Fruit fly (Drosophila melanogaster) Kc167 (cell line): Measurements from ENCODE around the gene CG1428.

ENCODE experiments used
- Myc ChIP-seq: fragments of >200 bp; optimal IDR thresholded peaks from 2 replicates; lab custom pipeline; 2017; ENCODE audit warnings: missing external identifiers
- Sin3A ChIP-seq: fragments of >200 bp; optimal IDR thresholded peaks from 2 replicates; lab custom pipeline; 2018; ENCODE audit warnings: missing external identifiers
- h ChIP-seq: fragments of >200 bp; optimal IDR thresholded peaks from 3 replicates; lab custom pipeline; 2018; ENCODE audit warnings: missing external identifiers
- insv ChIP-seq: fragments of >200 bp; optimal IDR thresholded peaks from 3 replicates; lab custom pipeline; 2018; ENCODE audit warnings: missing external identifiers
- psq ChIP-seq: fragments of >200 bp; optimal IDR thresholded peaks from 2 replicates; lab custom pipeline; 2017; ENCODE audit warnings: missing external identifiers
- ttk ChIP-seq: sonication (Bioruptor generic); optimal IDR thresholded peaks from 2 replicates; lab custom pipeline; 2017; ENCODE audit warnings: missing external identifiers

The CG1428 gene

DNA sequence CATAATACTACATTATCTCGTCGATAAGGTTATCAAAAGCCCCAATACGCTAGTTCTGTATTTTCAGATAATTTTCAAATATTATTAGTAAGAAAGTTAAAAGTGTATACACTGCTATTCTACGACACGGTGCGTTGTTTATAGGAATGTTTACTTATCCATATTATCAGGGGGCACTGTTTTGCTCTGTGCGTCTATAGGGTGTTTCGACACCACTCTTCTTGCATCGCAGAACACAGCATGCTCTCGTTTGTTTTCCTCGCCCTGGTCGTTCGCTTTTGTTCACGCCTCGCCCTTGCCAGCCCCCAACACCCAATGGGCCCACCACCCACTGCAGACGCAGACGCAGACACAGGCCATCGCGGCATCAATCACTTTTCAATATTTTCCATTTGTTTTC lies 19.8 kb upstream of the CG1428 start:
- TF ChIP-seq Myc (no peak), ttk (lab: Kevin White, UChicago) (no peak), insv (no peak), psq (lab: Kevin White, UChicago) (no peak), h (lab: Kevin White, UChicago) (no peak), Sin3A (lab: Kevin White, UChicago) (no peak)

DNA sequence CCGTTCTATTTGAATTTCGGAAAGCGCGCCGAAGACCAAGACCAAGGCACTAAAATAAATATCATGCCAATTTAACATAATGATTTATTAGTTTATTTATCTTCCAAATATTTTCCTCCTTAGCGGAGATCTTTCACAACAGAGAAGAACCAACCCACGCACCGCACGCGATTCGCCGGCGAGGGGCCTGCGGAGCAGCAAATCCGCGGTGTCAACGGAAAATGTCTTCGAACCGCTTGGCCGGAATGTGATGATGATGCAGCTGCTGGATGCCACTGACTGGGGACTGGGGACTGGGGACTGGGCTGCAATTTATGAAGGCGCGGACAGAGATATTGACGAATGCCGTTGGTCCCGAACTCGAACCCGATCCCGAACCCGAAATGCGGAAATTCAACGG lies 18.5 kb upstream of the CG1428 start:
- no peak for TF ChIP-seq insv
- no peak for TF ChIP-seq Sin3A (lab: Kevin White, UChicago)
- no peak for TF ChIP-seq Myc
- TF ChIP-seq psq (lab: Kevin White, UChicago) = no peak
- TF ChIP-seq ttk (lab: Kevin White, UChicago) = no peak
- no peak for TF ChIP-seq h (lab: Kevin White, UChicago)

DNA sequence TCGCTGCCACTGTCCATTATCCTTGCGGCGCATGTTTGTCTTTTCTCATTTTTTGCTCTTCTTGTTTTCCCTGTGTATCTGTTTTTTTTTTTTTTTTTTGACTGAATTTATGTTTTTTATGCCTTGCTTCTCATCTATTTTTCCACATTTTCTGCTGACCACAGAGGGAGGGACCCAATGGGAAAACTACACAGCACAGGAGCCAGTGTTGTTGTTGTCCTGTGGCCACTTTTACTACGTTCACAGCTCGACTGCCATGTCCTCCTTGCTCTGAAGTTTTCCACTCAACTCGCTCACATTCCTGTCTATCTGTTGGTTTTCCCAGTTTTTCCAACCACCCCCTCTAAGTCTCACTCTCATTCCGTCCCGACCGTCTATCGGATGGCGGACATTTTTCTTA lies 15.9 kb upstream of the CG1428 start:
- no peak for TF ChIP-seq insv
- no peak for TF ChIP-seq Sin3A (lab: Kevin White, UChicago)
- TF ChIP-seq h (lab: Kevin White, UChicago) = no peak
- no peak for TF ChIP-seq Myc
- no peak for TF ChIP-seq ttk (lab: Kevin White, UChicago)
- TF ChIP-seq psq (lab: Kevin White, UChicago) = no peak

DNA sequence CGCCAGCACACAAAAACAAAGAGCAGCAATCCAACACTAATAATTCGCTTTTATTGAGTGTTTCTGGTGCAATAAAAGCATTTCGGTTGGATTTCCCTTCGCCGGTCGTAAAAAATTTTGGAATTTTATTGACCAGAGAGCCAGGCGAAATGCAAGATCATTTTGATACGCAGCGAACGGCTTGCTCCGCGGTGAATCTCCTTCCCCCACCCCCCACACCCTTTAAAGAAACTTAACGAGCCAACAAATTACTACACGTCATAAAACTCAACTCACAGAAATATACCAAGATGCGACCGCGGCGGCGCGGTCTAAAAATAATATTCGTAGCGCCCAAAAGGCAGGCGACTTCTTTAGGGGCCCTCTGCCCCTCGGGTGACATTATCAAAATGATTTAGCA lies 10.0 kb upstream of the CG1428 start:
- no peak for TF ChIP-seq Myc
- TF ChIP-seq insv = no peak
- no peak for TF ChIP-seq Sin3A (lab: Kevin White, UChicago)
- no peak for TF ChIP-seq h (lab: Kevin White, UChicago)
- TF ChIP-seq psq (lab: Kevin White, UChicago) = no peak
- no peak for TF ChIP-seq ttk (lab: Kevin White, UChicago)

DNA sequence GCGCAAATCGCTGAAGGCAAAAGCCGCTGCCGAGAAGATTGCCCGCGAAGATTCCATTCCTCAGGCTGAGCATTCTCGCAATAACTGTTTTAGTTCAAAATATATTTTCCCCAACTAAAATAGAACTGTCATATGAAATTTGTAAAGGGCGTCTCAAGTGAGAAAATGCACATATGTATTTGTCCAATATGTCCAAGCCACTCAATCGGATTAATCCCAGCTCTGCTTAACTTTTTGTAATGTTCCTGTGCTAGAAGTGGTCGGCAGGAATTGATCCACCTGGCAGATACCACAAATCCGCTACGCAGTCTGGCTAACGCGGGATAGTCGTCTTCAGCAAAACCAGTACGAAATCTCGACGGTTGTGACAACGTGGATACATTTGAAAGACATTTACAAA lies 7.9 kb upstream of the CG1428 start, which contains the start of gene CG11629:
Gene CG11629 (minus strand): TSS at position 101 of the 400 bp plus-strand sequence.
- TF ChIP-seq ttk (lab: Kevin White, UChicago) (no peak), h (lab: Kevin White, UChicago) (no peak), Myc (no peak), Sin3A (lab: Kevin White, UChicago) (no peak), psq (lab: Kevin White, UChicago) (no peak)

DNA sequence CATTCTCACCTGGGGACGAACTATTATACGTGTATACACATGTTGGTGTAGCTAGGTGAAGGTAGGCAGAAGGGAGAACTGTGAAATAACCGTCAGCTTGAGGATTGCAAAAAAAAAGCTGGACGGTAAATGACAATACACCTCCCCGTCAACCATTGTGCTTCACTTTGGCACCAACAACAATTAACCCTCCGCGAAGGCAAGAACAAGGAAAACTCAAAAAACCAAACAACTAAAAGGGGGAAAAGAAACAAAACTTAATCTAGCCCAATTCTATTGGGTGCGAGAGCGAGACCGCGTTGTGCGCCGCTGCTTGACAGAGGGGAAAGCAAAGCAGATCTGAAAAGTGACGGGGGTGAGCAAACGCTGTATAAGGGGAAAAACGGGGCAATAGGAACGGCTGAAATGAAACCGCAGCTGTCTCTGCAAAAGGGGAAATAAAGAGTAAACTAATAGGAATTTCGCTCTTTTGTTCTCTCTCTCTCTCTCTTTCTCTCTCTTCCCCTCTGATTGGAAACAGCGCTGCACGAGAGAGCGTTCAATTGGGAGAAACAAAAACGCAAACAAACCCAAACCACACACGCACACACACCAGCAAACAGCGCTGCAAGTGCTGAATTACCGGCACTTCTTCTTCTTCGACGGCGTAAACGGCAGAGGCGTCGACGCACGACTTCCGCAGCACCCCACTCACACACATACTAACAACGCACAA lies 6.9 kb upstream of the CG1428 start:
- TF ChIP-seq ttk (lab: Kevin White, UChicago) (no peak), insv (no peak), Sin3A (lab: Kevin White, UChicago) (no peak), psq (lab: Kevin White, UChicago) (no peak), Myc (no peak), h (lab: Kevin White, UChicago) (no peak)

DNA sequence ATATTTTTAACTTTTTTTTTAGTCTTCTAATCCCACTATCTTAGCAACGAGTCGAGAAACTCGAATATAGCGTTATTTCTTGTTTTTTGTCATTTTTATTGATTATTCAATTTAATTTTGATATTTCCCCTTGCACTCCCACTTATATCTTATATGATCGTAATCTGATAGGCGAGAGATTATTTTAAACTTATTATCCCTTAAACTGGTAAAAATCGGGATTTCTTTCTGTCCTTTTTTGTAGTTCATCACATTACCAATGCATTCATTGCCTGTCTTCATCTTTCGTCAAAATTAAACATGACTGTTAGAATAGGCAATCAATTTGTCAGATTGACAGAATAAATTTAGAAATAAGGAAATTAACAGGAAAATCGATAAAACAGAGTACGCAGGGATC lies 3.4 kb upstream of the CG1428 start, which contains the start of gene CG1421:
Gene CG1421 (plus strand): TSS at position 301 of the 400 bp plus-strand sequence.
- TF ChIP-seq ttk (lab: Kevin White, UChicago) (no peak), insv (no peak), Sin3A (lab: Kevin White, UChicago) (no peak), psq (lab: Kevin White, UChicago) (no peak), h (lab: Kevin White, UChicago) (no peak), Myc (no peak)

DNA sequence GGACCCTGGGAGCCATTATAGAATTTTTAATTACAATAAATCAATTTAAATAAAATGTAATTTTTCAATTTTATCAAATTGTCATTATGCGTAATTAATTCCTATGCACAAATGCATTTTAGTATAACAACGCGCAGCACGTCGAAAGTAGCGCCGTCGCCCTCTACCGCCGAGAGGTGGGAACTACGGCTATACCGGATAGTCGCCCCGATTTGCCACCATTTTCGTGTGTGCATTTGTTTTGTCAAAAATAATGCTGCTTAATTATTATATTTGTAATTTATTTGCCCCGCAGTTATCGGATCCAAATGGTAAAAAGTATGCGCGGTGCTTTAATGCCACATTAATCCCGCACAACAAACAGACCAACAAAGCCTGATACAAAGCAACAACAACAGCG lies 1.9 kb upstream of the CG1428 start:
- TF ChIP-seq h (lab: Kevin White, UChicago) (no peak), insv (no peak), Sin3A (lab: Kevin White, UChicago) (no peak), ttk (lab: Kevin White, UChicago) (no peak), Myc (no peak), psq (lab: Kevin White, UChicago) (no peak)

DNA sequence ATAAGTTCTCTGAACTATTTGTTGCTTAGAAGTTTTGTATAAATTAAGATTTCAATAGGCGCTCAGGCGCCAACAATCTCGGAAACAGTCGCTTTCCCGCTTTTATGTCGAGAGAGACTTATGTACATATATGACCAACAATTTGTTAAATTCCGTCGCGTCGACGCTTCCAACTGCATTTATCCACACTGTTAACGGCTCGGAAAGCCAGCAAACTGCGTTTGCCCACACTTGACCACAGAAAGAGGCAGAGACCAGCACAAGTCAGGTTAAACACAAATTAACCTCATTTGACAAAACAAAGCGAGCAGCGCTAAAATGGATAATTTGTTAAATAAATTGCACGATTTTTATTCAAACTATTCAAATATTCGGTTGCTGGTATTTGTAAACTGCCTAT lies 950 bp upstream of the CG1428 start:
- TF ChIP-seq ttk (lab: Kevin White, UChicago) (no peak), Myc (no peak), psq (lab: Kevin White, UChicago) (no peak), Sin3A (lab: Kevin White, UChicago) (no peak), h (lab: Kevin White, UChicago) (no peak), insv (no peak)

DNA sequence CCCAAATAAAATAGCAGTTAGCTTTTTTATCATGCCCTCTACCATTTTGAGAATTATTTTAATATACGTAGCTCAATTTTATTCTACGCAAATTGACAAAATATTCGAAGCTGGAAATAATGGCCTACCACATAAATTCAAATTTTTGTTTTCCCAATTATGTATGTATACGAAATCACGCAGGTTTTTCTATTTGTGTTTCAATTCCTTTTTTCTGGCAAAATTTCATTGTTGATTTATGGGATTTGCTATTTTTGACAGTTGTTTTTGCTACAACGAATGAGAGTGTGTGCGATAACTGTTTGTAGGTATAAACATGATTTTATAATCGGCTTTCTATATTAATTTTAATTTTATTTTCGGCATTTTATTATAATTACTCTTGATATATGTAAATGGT lies 9.2 kb downstream of the CG1428 start, which contains the start of gene CG31600:
Gene CG31600 (minus strand): TSS at position 101 of the 400 bp plus-strand sequence.
- TF ChIP-seq Sin3A (lab: Kevin White, UChicago) (no peak), insv (no peak), h (lab: Kevin White, UChicago) (no peak), Myc (no peak)

DNA sequence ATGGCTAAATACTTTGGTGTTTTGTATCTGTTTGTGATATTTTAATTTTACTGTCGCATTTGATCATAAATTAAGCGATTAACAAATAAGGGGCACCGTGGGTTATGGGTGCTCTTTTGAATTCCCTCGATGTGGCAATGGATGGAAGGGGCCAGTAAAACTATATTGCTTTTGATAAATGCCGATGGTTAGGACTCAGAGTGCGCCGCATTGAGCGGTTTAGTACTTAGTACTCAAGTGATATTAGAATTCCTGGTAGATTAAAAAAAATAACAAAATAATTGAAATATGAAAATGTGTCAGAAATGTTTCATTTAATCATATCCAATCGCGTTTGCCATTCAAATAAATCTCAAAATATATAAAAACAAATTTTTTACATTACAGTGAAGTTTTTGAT lies 9.9 kb downstream of the CG1428 start, which contains the start of gene CG11634:
Gene CG11634 (plus strand): TSS at position 301 of the 400 bp plus-strand sequence.
- no peak for TF ChIP-seq Sin3A (lab: Kevin White, UChicago)
- TF ChIP-seq psq (lab: Kevin White, UChicago) = no peak
- no peak for TF ChIP-seq ttk (lab: Kevin White, UChicago)
- TF ChIP-seq h (lab: Kevin White, UChicago) = no peak
- no peak for TF ChIP-seq Myc
- no peak for TF ChIP-seq insv

DNA sequence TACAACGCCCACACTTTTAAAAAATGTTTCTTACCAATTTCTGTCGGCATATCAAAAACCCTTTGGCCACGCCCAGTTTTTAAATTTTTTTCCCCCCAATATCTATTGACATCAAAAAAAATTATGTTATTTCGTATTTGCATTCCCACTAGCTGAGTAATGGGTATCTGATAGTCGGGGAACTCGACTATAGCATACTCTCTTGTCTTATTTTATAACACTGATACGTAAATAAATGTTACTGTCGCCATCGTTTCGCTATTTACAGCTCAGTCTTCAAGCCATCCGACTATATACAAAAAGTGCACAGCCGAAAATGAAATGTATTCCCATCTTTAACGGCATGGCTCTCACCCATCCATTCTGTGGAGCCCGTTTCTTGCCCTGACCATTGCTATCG lies 17.2 kb downstream of the CG1428 start:
- TF ChIP-seq h (lab: Kevin White, UChicago) (no peak), Sin3A (lab: Kevin White, UChicago) (no peak), psq (lab: Kevin White, UChicago) (no peak), Myc (no peak), ttk (lab: Kevin White, UChicago) (no peak), insv (no peak)
